Worm (Caenorhabditis elegans): Measurements from ENCODE around the gene F21G4.3.

F21G4.3 gene

ce11 chrX:9933291-9934008, 38.5 kb downstream of the F21G4.3 start:
- TF ChIP-seq dpl-1 (GFP tag; optimal IDR thresholded peaks at IDR 0.05): no peak
- no peak for TF ChIP-seq F33H1.4 (GFP tag; IDR thresholded peaks at IDR 0.05)
- no peak for TF ChIP-seq ceh-79 (tag; optimal IDR thresholded peaks at IDR 0.05)
- TF ChIP-seq nhr-80 (tag; optimal IDR thresholded peaks at IDR 0.05): no peak

ce11 chrX:9934009-9934323, 39.0 kb downstream of the F21G4.3 start:
- TF ChIP-seq F55B11.4 (tag; optimal IDR thresholded peaks at IDR 0.05; ENCODE audit: borderline replicate concordance, insufficient read depth) (no peak), nhr-80 (tag; optimal IDR thresholded peaks at IDR 0.05) (peak; percentile 31)

ce11 chrX:9938091-9938490, 43.1 kb downstream of the F21G4.3 start:
- TF ChIP-seq aptf-3 (GFP tag; IDR thresholded peaks at IDR 0.05) (no peak), nfya-2 (GFP tag; IDR thresholded peaks at IDR 0.05) (no peak), ceh-91 (GFP tag; IDR thresholded peaks at IDR 0.05) (no peak), K12H6.12 (tag; optimal IDR thresholded peaks at IDR 0.05) (no peak), C06A6.2 (GFP tag; conservative IDR thresholded peaks at IDR 0.05) (no peak), cebp-1 (GFP tag; IDR thresholded peaks at IDR 0.05) (no peak), cebp-1 (tag; optimal IDR thresholded peaks at IDR 0.05) (no peak), ceh-58 (GFP tag; IDR thresholded peaks at IDR 0.05) (no peak), F33H1.4 (GFP tag; IDR thresholded peaks at IDR 0.05) (no peak), sptf-2 (GFP tag; optimal IDR thresholded peaks at IDR 0.05) (no peak), mel-28 (tag; optimal IDR thresholded peaks at IDR 0.05; ENCODE audit: borderline replicate concordance) (no peak), C17E4.6 (GFP tag; IDR thresholded peaks at IDR 0.05) (no peak), pbrm-1 (GFP tag; IDR thresholded peaks at IDR 0.05) (no peak), T07F8.4 (tag; optimal IDR thresholded peaks at IDR 0.05) (no peak), dox-1 (GFP tag; IDR thresholded peaks at IDR 0.05) (no peak), madf-8 (GFP tag; conservative IDR thresholded peaks at IDR 0.05) (no peak)

ce11 chrX:9938537-9938936, 43.6 kb downstream of the F21G4.3 start, which contains the start of the genes C17G1.5 and C17G1.14:
C17G1.5 (plus strand) TSS chrX:9938802.
C17G1.14 (plus strand) TSS chrX:9938813.
- TF ChIP-seq ztf-22 (GFP tag; optimal IDR thresholded peaks at IDR 0.05) (no peak), cebp-1 (GFP tag; IDR thresholded peaks at IDR 0.05) (peak; percentile 39; the same call in 1 of the 2 replicates), cebp-1 (tag; optimal IDR thresholded peaks at IDR 0.05) (peak; percentile 73), nhr-179 (tag; optimal IDR thresholded peaks at IDR 0.05) (no peak), zim-3 (tag; optimal IDR thresholded peaks at IDR 0.05) (no peak)

ce11 chrX:9940524-9940923, 45.6 kb downstream of the F21G4.3 start:
- no peak for TF ChIP-seq ztf-26 (tag; optimal IDR thresholded peaks at IDR 0.05)
- TF ChIP-seq C17E4.6 (GFP tag; IDR thresholded peaks at IDR 0.05): no peak
- no peak for TF ChIP-seq rcor-1 (GFP tag; IDR thresholded peaks at IDR 0.05)
- no peak for TF ChIP-seq B0261.1 (tag; optimal IDR thresholded peaks at IDR 0.05)
- no peak for TF ChIP-seq nfya-2 (GFP tag; IDR thresholded peaks at IDR 0.05)
- TF ChIP-seq nfyb-1 (GFP tag; IDR thresholded peaks at IDR 0.05): no peak
- TF ChIP-seq mel-28 (tag; optimal IDR thresholded peaks at IDR 0.05; ENCODE audit: borderline replicate concordance): no peak
- no peak for TF ChIP-seq dpl-1 (GFP tag; optimal IDR thresholded peaks at IDR 0.05)
- no peak for TF ChIP-seq tbx-9 (tag; optimal IDR thresholded peaks at IDR 0.05; ENCODE audit: borderline replicate concordance)
- no peak for TF ChIP-seq zfh-2 (GFP tag; conservative IDR thresholded peaks at IDR 0.05)
- TF ChIP-seq zim-3 (tag; optimal IDR thresholded peaks at IDR 0.05): no peak
- no peak for TF ChIP-seq snpc-4 (GFP tag; optimal IDR thresholded peaks at IDR 0.05)
- no peak for TF ChIP-seq snpc-4 (tag; optimal IDR thresholded peaks at IDR 0.05)
- no peak for TF ChIP-seq chd-7 (tag; optimal IDR thresholded peaks at IDR 0.05)
- TF ChIP-seq dox-1 (GFP tag; IDR thresholded peaks at IDR 0.05): no peak
- no peak for TF ChIP-seq lin-35 (GFP tag; optimal IDR thresholded peaks at IDR 0.05)
- TF ChIP-seq pbrm-1 (GFP tag; IDR thresholded peaks at IDR 0.05): no peak
- TF ChIP-seq cebp-2 (GFP tag; IDR thresholded peaks at IDR 0.05): no peak
- no peak for TF ChIP-seq tbp1 (GFP tag; optimal IDR thresholded peaks at IDR 0.05)
- no peak for TF ChIP-seq hmg-20 (GFP tag; IDR thresholded peaks at IDR 0.05)
- no peak for TF ChIP-seq ztf-25 (GFP tag; IDR thresholded peaks at IDR 0.05)

Data from whole organism, young adult.